Worm (Caenorhabditis elegans): ENCODE results near the gene unc-5.

The unc-5 gene

DNA sequence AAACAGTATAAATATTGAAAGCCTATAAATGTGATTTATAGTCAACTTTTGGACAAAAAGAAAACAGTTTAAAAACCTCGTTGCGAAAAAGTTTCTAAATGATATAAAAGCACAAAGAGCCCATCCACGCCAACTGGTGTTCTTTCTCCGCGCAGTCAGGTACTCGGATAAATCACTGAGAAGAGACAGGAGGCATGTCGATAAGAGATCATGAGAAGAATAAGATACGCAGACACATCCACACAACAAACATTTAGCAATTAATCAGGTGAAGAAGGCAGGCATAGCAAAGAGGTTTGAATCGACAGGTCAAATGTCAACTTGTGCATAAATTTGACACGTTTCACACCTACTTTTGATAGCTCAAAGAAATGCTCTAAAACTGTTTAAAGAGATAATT, 20.4 kb downstream of the unc-5 start:
- TF ChIP-seq ces-1 (GFP tag; optimal IDR thresholded peaks at IDR 0.05) = no peak
- TF ChIP-seq unc-130 (tag; optimal IDR thresholded peaks at IDR 0.05) = peak; percentile 2
- no peak for TF ChIP-seq ceh-8 (GFP tag; optimal IDR thresholded peaks at IDR 0.05)
- peak; percentile 59 for TF ChIP-seq lin-14 (GFP tag; optimal IDR thresholded peaks at IDR 0.05)
- no peak for TF ChIP-seq nhr-20 (tag; optimal IDR thresholded peaks at IDR 0.05)
- TF ChIP-seq lsy-2 (tag; optimal IDR thresholded peaks at IDR 0.05) = peak in 1 of 2 experiments; percentile 1
- TF ChIP-seq hlh-4 (tag; optimal IDR thresholded peaks at IDR 0.05) = no peak
- TF ChIP-seq vab-15 (tag; optimal IDR thresholded peaks at IDR 0.05) = no peak
- TF ChIP-seq fkh-10 (GFP tag; optimal IDR thresholded peaks at IDR 0.05) = no peak
- peak; percentile 56 for TF ChIP-seq rnt-1 (tag; optimal IDR thresholded peaks at IDR 0.05)
- TF ChIP-seq alr-1 (tag; optimal IDR thresholded peaks at IDR 0.05; ENCODE audit: borderline replicate concordance) = no peak

DNA sequence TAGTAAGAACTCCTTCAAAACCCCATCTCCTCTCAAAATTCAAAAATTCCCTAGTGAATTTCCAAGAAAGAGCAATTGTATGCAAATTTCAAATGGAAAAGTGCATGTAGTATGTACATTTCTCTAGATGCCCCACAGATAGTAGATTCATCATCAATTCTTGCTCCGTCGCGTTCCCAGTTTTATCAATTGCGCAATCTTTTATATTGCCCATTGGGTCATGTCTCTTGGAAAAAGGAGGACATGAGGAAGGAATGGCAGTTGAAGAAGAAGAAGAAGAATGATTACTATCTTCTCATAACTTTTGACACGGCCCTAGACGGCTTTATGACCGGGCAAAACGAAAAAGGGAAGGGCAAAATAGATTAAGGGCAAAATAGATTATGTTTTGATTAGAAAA, 21.5 kb downstream of the unc-5 start:
- peak; percentile 50 for TF ChIP-seq lin-14 (GFP tag; optimal IDR thresholded peaks at IDR 0.05)
- no peak for TF ChIP-seq aha-1 (tag; optimal IDR thresholded peaks at IDR 0.05)

DNA sequence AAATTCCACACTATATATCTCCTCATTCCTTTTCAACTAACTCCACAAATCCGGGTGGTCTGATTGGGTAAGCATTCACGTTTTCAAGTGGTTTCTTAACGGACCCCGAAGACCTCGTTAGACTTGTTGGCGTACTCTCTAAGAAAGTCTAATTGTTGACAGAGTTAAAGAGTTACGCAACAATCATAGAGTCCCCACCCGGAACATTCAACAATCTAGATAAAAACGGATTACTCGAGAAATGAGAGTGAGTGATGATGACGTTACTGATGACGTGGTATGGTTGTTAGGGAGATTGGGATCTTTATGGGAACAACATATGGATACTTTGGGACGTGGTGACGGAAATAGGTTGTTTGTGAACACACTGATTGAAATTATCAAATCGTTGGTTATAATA, 25.5 kb downstream of the unc-5 start:
- no peak for TF ChIP-seq mep-1 (tag; optimal IDR thresholded peaks at IDR 0.05)
- TF ChIP-seq sptf-1 (tag; optimal IDR thresholded peaks at IDR 0.05) = no peak
- no peak for TF ChIP-seq aha-1 (tag; optimal IDR thresholded peaks at IDR 0.05)
- TF ChIP-seq nhr-12 (tag; optimal IDR thresholded peaks at IDR 0.05) = no peak
- no peak for TF ChIP-seq lir-3 (tag; optimal IDR thresholded peaks at IDR 0.05; ENCODE audit: poor library complexity)
- no peak for TF ChIP-seq isw-1 (GFP tag; IDR thresholded peaks at IDR 0.05)
- no peak for TF ChIP-seq C34B4.2 (tag; optimal IDR thresholded peaks at IDR 0.05)
- TF ChIP-seq xbp-1 (tag; optimal IDR thresholded peaks at IDR 0.05) = no peak
- TF ChIP-seq ceh-88 (GFP tag; IDR thresholded peaks at IDR 0.05) = no peak
- no peak for TF ChIP-seq nhr-90 (tag; optimal IDR thresholded peaks at IDR 0.05; ENCODE audit: poor library complexity)
- TF ChIP-seq egl-13 (tag; optimal IDR thresholded peaks at IDR 0.05) = no peak
- TF ChIP-seq lin-14 (GFP tag; optimal IDR thresholded peaks at IDR 0.05) = no peak
- no peak for TF ChIP-seq fkh-8 (tag; optimal IDR thresholded peaks at IDR 0.05)
- no peak for TF ChIP-seq alr-1 (tag; optimal IDR thresholded peaks at IDR 0.05; ENCODE audit: borderline replicate concordance)
- TF ChIP-seq unc-98 (GFP tag; IDR thresholded peaks at IDR 0.05) = no peak
- TF ChIP-seq ceh-8 (GFP tag; optimal IDR thresholded peaks at IDR 0.05) = no peak
- no peak for TF ChIP-seq hlh-17 (GFP tag; optimal IDR thresholded peaks at IDR 0.05; ENCODE audit: borderline replicate concordance)
- TF ChIP-seq egl-27 (tag; optimal IDR thresholded peaks at IDR 0.05) = no peak
- TF ChIP-seq mdl-1 (tag; optimal IDR thresholded peaks at IDR 0.05) = no peak
- no peak for TF ChIP-seq aly-2 (tag; optimal IDR thresholded peaks at IDR 0.05)

DNA sequence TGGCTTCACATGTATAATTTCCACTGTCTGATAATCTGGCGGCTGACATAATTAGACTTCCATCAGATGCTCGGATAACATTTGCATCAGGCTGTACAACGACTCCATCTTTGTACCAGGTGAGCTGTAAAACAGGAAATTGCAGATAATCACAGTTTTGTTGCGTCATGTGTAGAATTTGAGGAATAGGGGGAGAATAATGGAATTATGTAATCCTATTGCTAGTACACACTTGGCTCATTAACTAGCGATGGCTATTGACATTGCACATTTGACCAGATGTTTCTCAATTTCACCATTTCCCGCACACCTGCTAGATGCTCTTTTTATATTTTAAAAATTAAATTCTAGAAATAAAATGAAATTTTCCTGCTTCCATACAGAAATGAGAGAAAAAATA, 26.7 kb downstream of the unc-5 start:
- TF ChIP-seq nhr-76 (tag; optimal IDR thresholded peaks at IDR 0.05) (no peak), ceh-63 (GFP tag; optimal IDR thresholded peaks at IDR 0.05) (no peak), hpl-2 (GFP tag; optimal IDR thresholded peaks at IDR 0.05) (no peak), egl-27 (tag; optimal IDR thresholded peaks at IDR 0.05) (no peak), ceh-82 (tag; optimal IDR thresholded peaks at IDR 0.05) (no peak), alr-1 (tag; optimal IDR thresholded peaks at IDR 0.05; ENCODE audit: borderline replicate concordance) (no peak), sox-4 (tag; optimal IDR thresholded peaks at IDR 0.05) (no peak), lin-39 (tag; optimal IDR thresholded peaks at IDR 0.05) (no peak), pqm-1 (tag; optimal IDR thresholded peaks at IDR 0.05) (no peak), sup-37 (GFP tag; optimal IDR thresholded peaks at IDR 0.05) (no peak), nhr-20 (tag; optimal IDR thresholded peaks at IDR 0.05) (no peak)

Measured in whole organism, L1 larva.